Fruit fly (Drosophila melanogaster): ENCODE data around the gene Prim1.

Gene Prim1

DNA sequence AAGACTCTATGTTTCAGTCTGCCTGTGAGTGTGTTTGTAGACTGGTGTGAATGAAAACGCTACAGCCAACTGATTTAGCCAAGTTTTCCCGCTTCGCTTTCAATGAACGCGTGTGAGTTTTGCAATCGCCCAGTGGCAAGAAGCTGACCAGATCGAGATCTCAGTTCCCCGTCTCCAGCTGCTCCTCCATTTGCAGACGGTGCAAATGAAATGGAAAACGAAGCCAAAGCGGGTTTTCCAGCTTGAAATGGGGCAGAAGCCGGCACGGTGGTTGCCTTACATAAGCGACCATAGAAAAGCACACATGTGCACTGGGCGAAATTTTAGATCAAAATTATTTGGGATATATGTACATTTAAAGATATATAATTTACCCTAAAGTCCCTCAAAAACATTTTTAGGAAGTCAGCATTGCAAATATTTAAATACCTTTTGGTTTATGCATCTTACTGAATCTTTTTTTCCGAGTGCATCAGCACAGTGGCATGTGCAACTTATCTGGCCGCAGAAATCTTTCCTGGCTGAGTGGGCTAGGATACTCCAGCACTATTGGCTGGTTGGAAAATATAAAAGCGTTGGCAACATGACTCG is 21.1 kb upstream of the Prim1 start, which contains the start of gene CG43059 (continued):
- no peak for TF ChIP-seq Ets21C (GFP tag; optimal IDR thresholded peaks at IDR 0.05)
- TF ChIP-seq CG34406 (GFP tag; optimal IDR thresholded peaks at IDR 0.05): no peak
- no peak for TF ChIP-seq Sox15 (GFP tag; optimal IDR thresholded peaks at IDR 0.05)
- no peak for TF ChIP-seq fd59A (GFP tag; optimal IDR thresholded peaks at IDR 0.05)
- no peak for TF ChIP-seq fkh (GFP tag; optimal IDR thresholded peaks at IDR 0.05)
- no peak for TF ChIP-seq fd85E (GFP tag; optimal IDR thresholded peaks at IDR 0.05)
- peak; percentile 32 for TF ChIP-seq Eip75B (GFP tag; optimal IDR thresholded peaks at IDR 0.05)
- TF ChIP-seq spab (GFP tag; optimal IDR thresholded peaks at IDR 0.05): no peak
- no peak for TF ChIP-seq esn (GFP tag; optimal IDR thresholded peaks at IDR 0.05)
- no peak for TF ChIP-seq CG3032 (tag; optimal IDR thresholded peaks at IDR 0.05)
- no peak for TF ChIP-seq CG6854 (GFP tag; optimal IDR thresholded peaks at IDR 0.05)
- TF ChIP-seq CG4318 (GFP tag; optimal IDR thresholded peaks at IDR 0.05): peak; percentile 65
- TF ChIP-seq Gug (GFP tag; IDR thresholded peaks at IDR 0.05): peak; percentile 78
- TF ChIP-seq CG3919 (GFP tag; optimal IDR thresholded peaks at IDR 0.05): peak; percentile 36

DNA sequence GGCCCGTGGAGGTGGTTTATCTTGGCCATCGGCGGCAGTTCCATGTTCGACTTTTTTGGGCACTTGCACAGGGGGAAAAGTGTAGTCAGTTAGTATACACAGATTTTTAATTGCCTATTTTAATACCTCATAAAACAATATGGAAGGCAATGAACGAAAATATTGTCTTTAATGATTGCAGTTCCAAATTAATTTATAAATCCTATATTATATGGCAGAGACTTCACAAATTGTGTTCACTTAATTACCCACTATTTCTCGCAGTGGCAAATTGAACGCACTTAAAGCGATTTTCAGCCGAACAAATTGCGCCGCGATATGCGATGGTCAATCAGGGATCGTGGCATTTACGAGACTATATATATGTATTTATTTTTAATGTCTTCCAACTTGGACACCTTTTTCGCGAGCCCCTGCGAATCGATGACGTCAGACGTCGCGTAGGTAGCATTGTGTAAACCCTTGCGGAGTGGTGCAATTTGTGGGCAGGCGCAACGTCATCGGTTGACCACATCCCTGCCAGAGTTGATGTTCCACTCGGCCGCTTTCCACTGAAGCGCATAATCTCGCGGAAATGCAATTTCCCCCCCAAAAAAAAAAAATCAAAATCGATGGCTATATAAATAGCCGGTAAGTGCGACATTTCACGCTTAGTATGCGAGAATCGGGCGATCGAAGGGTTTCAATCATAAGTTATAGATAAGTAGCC is 19.9 kb upstream of the Prim1 start, which contains the start of gene CG13670:
Gene CG13670, plus strand, starts transcription at position 659 of the 709 bp plus-strand sequence.
- TF ChIP-seq dac (GFP tag; optimal IDR thresholded peaks at IDR 0.05) (no peak), achi (GFP tag; optimal IDR thresholded peaks at IDR 0.05) (peak; percentile 29), OdsH (GFP tag; optimal IDR thresholded peaks at IDR 0.05) (peak; percentile 32), net (GFP tag; optimal IDR thresholded peaks at IDR 0.05) (peak; percentile 36), fkh (GFP tag; optimal IDR thresholded peaks at IDR 0.05) (no peak), Eip93F (GFP tag; optimal IDR thresholded peaks at IDR 0.05) (no peak), CG6276 (GFP tag; optimal IDR thresholded peaks at IDR 0.05) (peak; percentile 46), acj6 (GFP tag; optimal IDR thresholded peaks at IDR 0.05) (no peak), Sox14 (GFP tag; optimal IDR thresholded peaks at IDR 0.05) (no peak), CG34406 (GFP tag; optimal IDR thresholded peaks at IDR 0.05) (peak; percentile 12), CG10631 (GFP tag; optimal IDR thresholded peaks at IDR 0.05) (no peak), Sox102F (GFP tag; optimal IDR thresholded peaks at IDR 0.05) (no peak), CG8319 (GFP tag; optimal IDR thresholded peaks at IDR 0.05) (no peak), CG16779 (tag; optimal IDR thresholded peaks at IDR 0.05) (no peak), vri (GFP tag; optimal IDR thresholded peaks at IDR 0.05) (no peak), pdm3 (GFP tag; optimal IDR thresholded peaks at IDR 0.05) (peak; percentile 18), esn (GFP tag; optimal IDR thresholded peaks at IDR 0.05) (no peak), lz (GFP tag; optimal IDR thresholded peaks at IDR 0.05) (no peak), salr (GFP tag; optimal IDR thresholded peaks at IDR 0.05) (no peak), CG11902 (GFP tag; optimal IDR thresholded peaks at IDR 0.05) (peak; percentile 38), Blimp-1 (GFP tag; optimal IDR thresholded peaks at IDR 0.05) (no peak), Hr39 (GFP tag; optimal IDR thresholded peaks at IDR 0.05) (peak; percentile 13), CG10669 (GFP tag; optimal IDR thresholded peaks at IDR 0.05) (no peak), Eip75B (GFP tag; optimal IDR thresholded peaks at IDR 0.05) (no peak), Met (GFP tag; optimal IDR thresholded peaks at IDR 0.05) (no peak), CG15336 (GFP tag; IDR thresholded peaks at IDR 0.05) (peak; percentile 57), CG6163 (GFP tag; IDR thresholded peaks at IDR 0.05) (peak; percentile 62; the same call in 2 of the 3 replicates), CG3919 (GFP tag; optimal IDR thresholded peaks at IDR 0.05) (peak; percentile 40), CG4318 (GFP tag; optimal IDR thresholded peaks at IDR 0.05) (no peak), CG6854 (GFP tag; optimal IDR thresholded peaks at IDR 0.05) (no peak), Smox (GFP tag; optimal IDR thresholded peaks at IDR 0.05) (no peak), eg (GFP tag; IDR thresholded peaks at IDR 0.05) (peak; percentile 64), CG8632 (GFP tag; optimal IDR thresholded peaks at IDR 0.05) (no peak), dsx (GFP tag; optimal IDR thresholded peaks at IDR 0.05; ENCODE audit: poor library complexity, severe bottlenecking) (no peak), topi (GFP tag; optimal IDR thresholded peaks at IDR 0.05) (no peak), CG8119 (GFP tag; IDR thresholded peaks at IDR 0.05) (peak; percentile 56; the same call in 1 of the 3 replicates), Hr38 (GFP tag; optimal IDR thresholded peaks at IDR 0.05) (no peak), CG6808 (GFP tag; optimal IDR thresholded peaks at IDR 0.05) (no peak), CG6792 (GFP tag; optimal IDR thresholded peaks at IDR 0.05) (peak; percentile 14), CG11294 (GFP tag; IDR thresholded peaks at IDR 0.05) (no peak), CG11762 (GFP tag; optimal IDR thresholded peaks at IDR 0.05; ENCODE audit: insufficient read depth) (peak; percentile 40)

Data from whole organism, prepupa.